Worm (Caenorhabditis elegans) whole organism, young adult: Measurements from ENCODE around the gene srw-43.

Experiments
- B0035.1 ChIP-seq: sonication (generic microtip); optimal IDR thresholded peaks from 2 replicates; lab custom pipeline; 2016; ENCODE audit warnings: missing genetic modification characterization, mild to moderate bottlenecking, missing compliant biosample characterization, missing genotype, missing genetic modification reagents
- F52B5.7 ChIP-seq: sonication (generic microtip); optimal IDR thresholded peaks from 2 replicates; lab custom pipeline; 2016; ENCODE audit warnings: mild to moderate bottlenecking, missing genetic modification characterization, missing compliant biosample characterization
- K11D2.4 ChIP-seq: fragments of 200-800 bp; sonication (Bioruptor generic); IDR thresholded peaks from 2 replicates; pipeline ENCODE4 v1.3.6; 2022; ENCODE audit warnings: missing genetic modification reagents, missing genetic modification characterization, missing compliant biosample characterization
- Y53G8AR.9 ChIP-seq: fragments of 200-800 bp; sonication (Bioruptor generic); conservative IDR thresholded peaks from 2 replicates; pipeline ENCODE4 v1.3.6; 2022; ENCODE audit warnings: missing genetic modification reagents, missing genetic modification characterization, missing compliant biosample characterization
- Y56A3A.18 ChIP-seq: fragments of 200-800 bp; sonication (Bioruptor generic); IDR thresholded peaks from 2 replicates; pipeline ENCODE4 v1.3.6; 2022; ENCODE audit warnings: missing genetic modification reagents, missing genetic modification characterization, missing compliant biosample characterization
- Y95B8A.8 ChIP-seq: fragments of 200-800 bp; sonication (Bioruptor generic); IDR thresholded peaks from 2 replicates; pipeline ENCODE4 v1.3.6; 2022; ENCODE audit warnings: missing genetic modification reagents, missing genetic modification characterization, missing compliant biosample characterization
- aptf-3 ChIP-seq: fragments of 200-800 bp; sonication (Bioruptor generic); IDR thresholded peaks from 2 replicates; pipeline ENCODE4 v1.3.6; 2022; ENCODE audit warnings: missing genetic modification characterization, missing compliant biosample characterization
- athp-1 ChIP-seq: sonication (generic microtip); optimal IDR thresholded peaks from 2 replicates; lab custom pipeline; 2017; ENCODE audit warnings: mild to moderate bottlenecking, missing genetic modification characterization, missing compliant biosample characterization
- attf-5 ChIP-seq: fragments of 200-800 bp; sonication (Bioruptor generic); optimal IDR thresholded peaks from 2 replicates; lab custom pipeline; 2018; ENCODE audit warnings: mild to moderate bottlenecking, missing genetic modification characterization, missing compliant biosample characterization
- attf-6 ChIP-seq: fragments of 200-800 bp; sonication (Bioruptor generic); IDR thresholded peaks from 2 replicates; pipeline ENCODE4 v1.3.6; 2022; ENCODE audit warnings: missing genetic modification reagents, missing genetic modification characterization, missing compliant biosample characterization
- bed-2 ChIP-seq: fragments of 200-800 bp; sonication (Bioruptor generic); IDR thresholded peaks from 2 replicates; pipeline ENCODE4 v1.3.6; 2022; ENCODE audit warnings: missing genetic modification reagents, missing genetic modification characterization, missing compliant biosample characterization
- cebp-2 ChIP-seq: fragments of 200-800 bp; sonication (Bioruptor generic); IDR thresholded peaks from 2 replicates; pipeline ENCODE4 v1.3.6; 2022; ENCODE audit warnings: missing genetic modification characterization, missing compliant biosample characterization
- dpl-1 ChIP-seq: fragments of 150-350 bp; optimal IDR thresholded peaks from 2 replicates; lab custom pipeline; 2014; ENCODE audit warnings: missing biosample characterization, missing genetic modification reagents, missing genetic modification characterization
- egl-44 ChIP-seq: fragments of 200-800 bp; sonication (Bioruptor generic); IDR thresholded peaks from 2 replicates; pipeline ENCODE4 v1.3.6; 2022; ENCODE audit warnings: missing genetic modification reagents, missing genetic modification characterization, missing compliant biosample characterization
- egrh-3 ChIP-seq: fragments of 200-800 bp; sonication (Bioruptor generic); IDR thresholded peaks from 2 replicates; pipeline ENCODE4 v1.3.6; 2022; ENCODE audit warnings: missing genetic modification reagents, missing genetic modification characterization, missing compliant biosample characterization
- ekl-4 ChIP-seq: fragments of 200-800 bp; sonication (Bioruptor generic); IDR thresholded peaks from 2 replicates; pipeline ENCODE4 v1.3.6; 2022; ENCODE audit warnings: missing genetic modification reagents, missing genetic modification characterization, missing compliant biosample characterization
- ets-4 ChIP-seq: fragments of 200-800 bp; sonication (Bioruptor generic); optimal IDR thresholded peaks from 2 replicates; lab custom pipeline; 2018; ENCODE audit warnings: mild to moderate bottlenecking, missing genetic modification characterization, missing compliant biosample characterization
- him-1 ChIP-seq: sonication (generic microtip); optimal IDR thresholded peaks from 2 replicates; lab custom pipeline; 2016; ENCODE audit warnings: missing genotype, missing genetic modification reagents, missing genetic modification characterization, missing compliant biosample characterization
- hlh-26 ChIP-seq: fragments of 200-800 bp; sonication (Bioruptor generic); conservative IDR thresholded peaks from 2 replicates; pipeline ENCODE4 v1.3.6; 2022; ENCODE audit warnings: missing genetic modification reagents, missing genetic modification characterization, missing compliant biosample characterization
- hrde-1 ChIP-seq: sonication (generic microtip); optimal IDR thresholded peaks from 2 replicates; lab custom pipeline; 2016; ENCODE audit warnings: missing genetic modification characterization, mild to moderate bottlenecking, missing compliant biosample characterization, moderate library complexity, missing genotype, missing genetic modification reagents, borderline replicate concordance
- let-526 ChIP-seq: fragments of 200-800 bp; sonication (Bioruptor generic); IDR thresholded peaks from 2 replicates; pipeline ENCODE4 v1.3.6; 2022; ENCODE audit warnings: missing genetic modification reagents, missing genetic modification characterization, missing compliant biosample characterization
- lin-26 ChIP-seq: fragments of 200-800 bp; sonication (Bioruptor generic); IDR thresholded peaks from 2 replicates; pipeline ENCODE4 v1.3.6; 2022; ENCODE audit warnings: missing genetic modification reagents, missing genetic modification characterization, missing compliant biosample characterization
- lin-35 ChIP-seq, 3 experiments: fragments of 150-350 bp in 2 of 3; sonication (generic microtip) in 1 of 3; optimal IDR thresholded peaks; 2 replicates each; lab custom pipeline; 2014 to 2018; ENCODE audit warnings: missing biosample characterization in 3 of 3, missing genetic modification characterization in 3 of 3, missing genetic modification reagents in 3 of 3
- lsl-1 ChIP-seq: fragments of 200-800 bp; sonication (Bioruptor generic); optimal IDR thresholded peaks from 2 replicates; lab custom pipeline; 2018; ENCODE audit warnings: mild to moderate bottlenecking, missing genetic modification characterization, moderate library complexity, missing compliant biosample characterization
- madf-6 ChIP-seq: fragments of 200-800 bp; sonication (Bioruptor generic); IDR thresholded peaks from 2 replicates; pipeline ENCODE4 v1.3.6; 2022; ENCODE audit warnings: missing genetic modification reagents, missing genetic modification characterization, missing compliant biosample characterization
- madf-8 ChIP-seq: fragments of 200-800 bp; sonication (Bioruptor generic); conservative IDR thresholded peaks from 2 replicates; pipeline ENCODE4 v1.3.6; 2022; ENCODE audit warnings: missing genetic modification reagents, missing genetic modification characterization, missing compliant biosample characterization
- mel-28 ChIP-seq: sonication (generic microtip); optimal IDR thresholded peaks from 2 replicates; lab custom pipeline; 2016; ENCODE audit warnings: borderline replicate concordance, mild to moderate bottlenecking, missing genetic modification characterization, missing compliant biosample characterization
- mxl-1 ChIP-seq: sonication (generic microtip); optimal IDR thresholded peaks from 2 replicates; lab custom pipeline; 2016; ENCODE audit warnings: missing genetic modification characterization, missing compliant biosample characterization
- nfya-1 ChIP-seq: sonication (generic microtip); optimal IDR thresholded peaks from 2 replicates; lab custom pipeline; 2017; ENCODE audit warnings: antibody characterized with exemption, missing compliant biosample characterization, missing genetic modification characterization, borderline replicate concordance; ENCODE audit not compliant: insufficient read depth
- nhr-179 ChIP-seq: sonication (generic microtip); optimal IDR thresholded peaks from 2 replicates; lab custom pipeline; 2016; ENCODE audit warnings: mild to moderate bottlenecking, missing genetic modification characterization, missing compliant biosample characterization
- sdz-38 ChIP-seq: sonication (generic microtip); optimal IDR thresholded peaks from 2 replicates; lab custom pipeline; 2016; ENCODE audit warnings: missing genotype, missing genetic modification characterization, missing compliant biosample characterization
- somi-1 ChIP-seq: fragments of 200-800 bp; sonication (Bioruptor generic); optimal IDR thresholded peaks from 2 replicates; lab custom pipeline; 2018; ENCODE audit warnings: mild to moderate bottlenecking, missing genetic modification characterization, missing compliant biosample characterization
- sptf-2 ChIP-seq: fragments of 200-800 bp; sonication (Bioruptor generic); optimal IDR thresholded peaks from 2 replicates; lab custom pipeline; 2018; ENCODE audit warnings: mild to moderate bottlenecking, missing genetic modification characterization, missing compliant biosample characterization
- tlf-1 ChIP-seq: fragments of 200-800 bp; sonication (Bioruptor generic); optimal IDR thresholded peaks from 2 replicates; lab custom pipeline; 2018; ENCODE audit warnings: mild to moderate bottlenecking, missing genetic modification characterization, missing compliant biosample characterization
- zfh-2 ChIP-seq: fragments of 200-800 bp; sonication (Bioruptor generic); conservative IDR thresholded peaks from 2 replicates; pipeline ENCODE4 v1.3.6; 2022; ENCODE audit warnings: missing genetic modification reagents, missing genetic modification characterization, missing compliant biosample characterization
- ztf-18 ChIP-seq: sonication (generic microtip); optimal IDR thresholded peaks from 2 replicates; lab custom pipeline; 2016; ENCODE audit warnings: missing genotype, mild to moderate bottlenecking, missing genetic modification characterization, missing compliant biosample characterization
- ztf-22 ChIP-seq: fragments of 200-800 bp; sonication (Bioruptor generic); optimal IDR thresholded peaks from 2 replicates; lab custom pipeline; 2018; ENCODE audit warnings: mild to moderate bottlenecking, missing genetic modification characterization, moderate library complexity, missing compliant biosample characterization

The srw-43 gene

ce11 chrV:16682886-16683285, 2.9 kb upstream of the srw-43 start, which contains the start of gene srw-36:
Gene srw-36, plus strand, starts transcription at chrV:16683186.
- TF ChIP-seq lsl-1 (GFP tag; lab: Kevin White, UChicago) (no peak), K11D2.4 (no peak), hrde-1 (tag; lab: Kevin White, UChicago) (no peak), bed-2 (GFP tag; lab: Robert Waterston, UW) (no peak), madf-8 (GFP tag; lab: Robert Waterston, UW) (no peak), somi-1 (GFP tag; lab: Kevin White, UChicago) (no peak)

- no peak for TF ChIP-seq cebp-2
- TF ChIP-seq Y56A3A.18 (GFP tag; lab: Robert Waterston, UW): no peak
- TF ChIP-seq nhr-179 (tag; lab: Kevin White, UChicago): no peak
- TF ChIP-seq sptf-2 (GFP tag; lab: Kevin White, UChicago): no peak
- no peak for TF ChIP-seq lin-26 (GFP tag; lab: Robert Waterston, UW)
- no peak for TF ChIP-seq lin-35 (GFP tag; optimal IDR thresholded peaks at IDR 0.05; lab: Kevin White, UChicago)
- no peak for TF ChIP-seq egl-44 (GFP tag; lab: Robert Waterston, UW)
- TF ChIP-seq athp-1 (tag; lab: Kevin White, UChicago): no peak
- TF ChIP-seq nfya-1 (tag; lab: Kevin White, UChicago): no peak
- TF ChIP-seq ztf-22 (GFP tag; lab: Kevin White, UChicago): no peak
- no peak for TF ChIP-seq aptf-3
- no peak for TF ChIP-seq Y53G8AR.9 (GFP tag; lab: Robert Waterston, UW)
- TF ChIP-seq tlf-1: no peak
- TF ChIP-seq attf-5 (GFP tag; lab: Kevin White, UChicago): no peak
- no peak for TF ChIP-seq F52B5.7
- no peak for TF ChIP-seq ets-4 (GFP tag; lab: Kevin White, UChicago)
- TF ChIP-seq mel-28: no peak
- TF ChIP-seq, all 124 proteins: peak for 0
These were observed 2.5 kb upstream of the srw-43 start for ce11 chrV:16683359-16683758.

- TF ChIP-seq him-1 (no peak), ekl-4 (GFP tag; lab: Robert Waterston, UW) (no peak), sdz-38 (tag; lab: Kevin White, UChicago) (no peak), mxl-1 (tag; lab: Kevin White, UChicago) (no peak), hlh-26 (GFP tag; lab: Robert Waterston, UW) (no peak), madf-6 (GFP tag; lab: Robert Waterston, UW) (no peak), ztf-18 (tag; lab: Kevin White, UChicago) (no peak), let-526 (no peak), egrh-3 (GFP tag; lab: Robert Waterston, UW) (no peak), Y95B8A.8 (no peak)
- TF ChIP-seq, all 124 proteins: peak for 0
These were observed 1.4 kb downstream of the srw-43 start, which contains the start of gene srz-102 for ce11 chrV:16687227-16687626. Gene srz-102, plus strand, starts transcription at chrV:16687527.

- TF ChIP-seq zfh-2 (peak; percentile 92), B0035.1 (no peak), attf-6 (GFP tag; lab: Robert Waterston, UW) (no peak), egrh-3 (GFP tag; lab: Robert Waterston, UW) (peak; percentile 90; the same call in 1 of the 2 replicates), dpl-1 (GFP tag; lab: Kevin White, UChicago) (no peak), sdz-38 (tag; lab: Kevin White, UChicago) (no peak)
- TF ChIP-seq, all 124 proteins: peak for 2
These were observed 7.2 kb downstream of the srw-43 start for ce11 chrV:16692988-16693387.
